Worm (Caenorhabditis elegans): ENCODE results near the gene zig-13.

ce11 chrIII:154168-154567, 2.4 kb downstream of the zig-13 start:
- TF ChIP-seq him-1 (tag; optimal IDR thresholded peaks at IDR 0.05): no peak
- TF ChIP-seq W03F9.2 (tag; optimal IDR thresholded peaks at IDR 0.05): no peak

All from whole organism, L4/young adult.